Fruit fly (Drosophila melanogaster) whole organism, embryonic: Measurements from ENCODE around the gene Cap-D2.

Experiments used
- Adf1 ChIP-seq: fragments of 200-800 bp; sonication (Bioruptor generic); IDR thresholded peaks from 2 replicates; pipeline ENCODE4 v1.3.6; 2022; ENCODE audit warnings: missing biosample characterization, missing genetic modification characterization
- CG10543 ChIP-seq: fragments of 200-800 bp; sonication (Bioruptor generic); optimal IDR thresholded peaks from 3 replicates; lab custom pipeline; 2017; ENCODE audit warnings: missing biosample characterization, mild to moderate bottlenecking, missing genetic modification characterization, moderate library complexity
- CG11247 ChIP-seq: fragments of 200-800 bp; sonication (Bioruptor generic); IDR thresholded peaks from 2 replicates; pipeline ENCODE4 v1.3.6; 2022; ENCODE audit warnings: missing biosample characterization, missing genetic modification characterization
- CG13287 ChIP-seq: fragments of 200-800 bp; sonication (Bioruptor generic); IDR thresholded peaks from 2 replicates; pipeline ENCODE4 v1.3.6; 2022; ENCODE audit warnings: missing biosample characterization, missing genetic modification characterization; ENCODE audit not compliant: partially characterized antibody
- CG14050 ChIP-seq: fragments of 200-800 bp; sonication (Bioruptor generic); IDR thresholded peaks from 3 replicates; pipeline ENCODE4 v1.3.6; 2022; ENCODE audit warnings: missing biosample characterization, missing genetic modification characterization
- CG15011 ChIP-seq: fragments of 200-800 bp; sonication (Bioruptor generic); optimal IDR thresholded peaks from 3 replicates; lab custom pipeline; 2018; ENCODE audit warnings: missing biosample characterization, mild to moderate bottlenecking, missing genetic modification characterization
- CG15514 ChIP-seq: fragments of 200-800 bp; sonication (Bioruptor generic); optimal IDR thresholded peaks from 3 replicates; lab custom pipeline; 2017; ENCODE audit warnings: missing biosample characterization, missing genetic modification characterization, mild to moderate bottlenecking, moderate library complexity, missing genetic modification reagents
- CG16813 ChIP-seq: fragments of 200-800 bp; sonication (Bioruptor generic); IDR thresholded peaks from 3 replicates; pipeline ENCODE4 v1.3.6; 2022; ENCODE audit warnings: missing biosample characterization, missing genetic modification characterization; ENCODE audit not compliant: partially characterized antibody
- CG2120 ChIP-seq: fragments of 200-800 bp; sonication (Bioruptor generic); optimal IDR thresholded peaks from 3 replicates; lab custom pipeline; 2016; ENCODE audit warnings: missing biosample characterization, missing genetic modification characterization
- CG2712 ChIP-seq: fragments of 200-800 bp; optimal IDR thresholded peaks from 3 replicates; lab custom pipeline; 2019; ENCODE audit warnings: missing biosample characterization, mild to moderate bottlenecking, missing genetic modification characterization, moderate library complexity
- CG2875 ChIP-seq: fragments of 200-800 bp; sonication (Bioruptor generic); optimal IDR thresholded peaks from 2 replicates; lab custom pipeline; 2017; ENCODE audit warnings: missing biosample characterization, mild to moderate bottlenecking, missing genetic modification characterization, missing genetic modification reagents
- CG34376 ChIP-seq: fragments of 200-800 bp; sonication (Bioruptor generic); optimal IDR thresholded peaks from 2 replicates; lab custom pipeline; 2018; ENCODE audit warnings: missing biosample characterization, mild to moderate bottlenecking, missing genetic modification characterization
- CG3838 ChIP-seq: fragments of 200-800 bp; sonication (Bioruptor generic); optimal IDR thresholded peaks from 3 replicates; lab custom pipeline; 2016; ENCODE audit warnings: missing biosample characterization, missing genetic modification characterization
- CG4617 ChIP-seq: fragments of 200-800 bp; sonication (Bioruptor generic); optimal IDR thresholded peaks from 3 replicates; lab custom pipeline; 2016; ENCODE audit warnings: missing biosample characterization, missing genetic modification characterization, borderline replicate concordance
- CG4707 ChIP-seq: fragments of 200-800 bp; sonication (Bioruptor generic); optimal IDR thresholded peaks from 2 replicates; lab custom pipeline; 2018; ENCODE audit warnings: missing biosample characterization, mild to moderate bottlenecking, missing genetic modification characterization, moderate library complexity
- CG4730 ChIP-seq: fragments of 200-800 bp; sonication (Bioruptor generic); IDR thresholded peaks from 2 replicates; pipeline ENCODE4 v1.3.6; 2022; ENCODE audit warnings: missing biosample characterization, missing genetic modification characterization
- CG6683 ChIP-seq: fragments of 200-800 bp; sonication (Bioruptor generic); optimal IDR thresholded peaks from 2 replicates; lab custom pipeline; 2017; ENCODE audit warnings: missing biosample characterization, mild to moderate bottlenecking, missing genetic modification characterization, missing genetic modification reagents
- CG8478 ChIP-seq: fragments of >200 bp; optimal IDR thresholded peaks from 2 replicates; lab custom pipeline; 2018
- CG9215 ChIP-seq: fragments of 200-800 bp; sonication (Bioruptor generic); IDR thresholded peaks from 2 replicates; pipeline ENCODE4 v1.3.6; 2022; ENCODE audit warnings: missing biosample characterization, missing genetic modification characterization
- CG9797 ChIP-seq: fragments of 200-800 bp; sonication (Bioruptor generic); optimal IDR thresholded peaks from 3 replicates; lab custom pipeline; 2018; ENCODE audit warnings: missing biosample characterization, mild to moderate bottlenecking, missing genetic modification characterization
- Dek ChIP-seq: fragments of 200-800 bp; sonication (Bioruptor generic); optimal IDR thresholded peaks from 3 replicates; lab custom pipeline; 2019; ENCODE audit warnings: missing biosample characterization, mild to moderate bottlenecking, missing genetic modification characterization, moderate library complexity
- Dip2 ChIP-seq: fragments of 200-800 bp; sonication (Bioruptor generic); IDR thresholded peaks from 2 replicates; pipeline ENCODE4 v1.3.6; 2022; ENCODE audit warnings: missing biosample characterization, missing genetic modification characterization
- Elba2 ChIP-seq: fragments of 200-800 bp; sonication (Bioruptor generic); optimal IDR thresholded peaks from 3 replicates; lab custom pipeline; 2016; ENCODE audit warnings: missing biosample characterization, missing genetic modification characterization
- Hand ChIP-seq: fragments of 200-800 bp; sonication (Bioruptor generic); optimal IDR thresholded peaks from 2 replicates; lab custom pipeline; 2017; ENCODE audit warnings: mild to moderate bottlenecking, missing biosample characterization, missing genetic modification reagents, missing genetic modification characterization
- HmgD ChIP-seq: fragments of 200-800 bp; sonication (Bioruptor generic); optimal IDR thresholded peaks from 3 replicates; lab custom pipeline; 2016; ENCODE audit warnings: missing biosample characterization, missing genetic modification characterization
- NFAT ChIP-seq: fragments of 200-800 bp; sonication (Bioruptor generic); IDR thresholded peaks from 2 replicates; pipeline ENCODE4 v1.3.6; 2022; ENCODE audit warnings: missing biosample characterization, missing genetic modification characterization
- Nf-YA ChIP-seq: fragments of 200-800 bp; sonication (Bioruptor generic); IDR thresholded peaks from 2 replicates; pipeline ENCODE4 v1.3.6; 2022; ENCODE audit warnings: missing biosample characterization, missing genetic modification characterization
- Nf-YC ChIP-seq: fragments of 200-800 bp; optimal IDR thresholded peaks from 3 replicates; lab custom pipeline; 2019; ENCODE audit warnings: missing biosample characterization, mild to moderate bottlenecking, missing genetic modification characterization, moderate library complexity
- Opbp ChIP-seq: fragments of 200-800 bp; sonication (Bioruptor generic); IDR thresholded peaks from 3 replicates; pipeline ENCODE4 v1.3.6; 2022; ENCODE audit warnings: missing biosample characterization, missing genetic modification characterization; ENCODE audit not compliant: partially characterized antibody
- Optix ChIP-seq: fragments of 200-800 bp; sonication (Bioruptor generic); IDR thresholded peaks from 3 replicates; pipeline ENCODE4 v1.3.6; 2022; ENCODE audit warnings: missing biosample characterization, missing genetic modification characterization
- br ChIP-seq: fragments of >200 bp; optimal IDR thresholded peaks from 2 replicates; lab custom pipeline; 2017
- cg ChIP-seq: fragments of 200-800 bp; sonication (Bioruptor generic); optimal IDR thresholded peaks from 3 replicates; lab custom pipeline; 2019; ENCODE audit warnings: missing biosample characterization, mild to moderate bottlenecking, missing genetic modification characterization, moderate library complexity
- chn ChIP-seq: fragments of 200-800 bp; sonication (Bioruptor generic); optimal IDR thresholded peaks from 2 replicates; lab custom pipeline; 2016; ENCODE audit warnings: missing biosample characterization, missing genetic modification characterization
- dmrt11E ChIP-seq: fragments of 200-800 bp; sonication (Bioruptor generic); optimal IDR thresholded peaks from 3 replicates; lab custom pipeline; 2018; ENCODE audit warnings: missing biosample characterization, mild to moderate bottlenecking, missing genetic modification characterization, moderate library complexity
- ewg ChIP-seq: fragments of 200-800 bp; sonication (Bioruptor generic); optimal IDR thresholded peaks from 3 replicates; lab custom pipeline; 2017; ENCODE audit warnings: mild to moderate bottlenecking, missing biosample characterization, missing genetic modification reagents, missing genetic modification characterization
- eyg ChIP-seq: fragments of 200-800 bp; sonication (Bioruptor generic); optimal IDR thresholded peaks from 3 replicates; lab custom pipeline; 2016; ENCODE audit warnings: missing biosample characterization, missing genetic modification characterization
- fd3F ChIP-seq: fragments of 200-800 bp; sonication (Bioruptor generic); optimal IDR thresholded peaks from 2 replicates; lab custom pipeline; 2018; ENCODE audit warnings: missing biosample characterization, mild to moderate bottlenecking, missing genetic modification characterization, moderate library complexity
- grn ChIP-seq: fragments of 200-800 bp; sonication (Bioruptor generic); optimal IDR thresholded peaks from 3 replicates; lab custom pipeline; 2017; ENCODE audit warnings: missing biosample characterization, missing genetic modification characterization
- ham ChIP-seq: fragments of 200-800 bp; sonication (Bioruptor generic); IDR thresholded peaks from 2 replicates; pipeline ENCODE4 v1.3.6; 2022; ENCODE audit warnings: missing biosample characterization, missing genetic modification characterization
- insv ChIP-seq, 2 experiments: fragments of 200-800 bp; sonication (Bioruptor generic); optimal IDR thresholded peaks; 3 replicates each; lab custom pipeline; 2016 to 2018; ENCODE audit warnings: missing biosample characterization in 2 of 2, missing genetic modification characterization in 2 of 2
- kah ChIP-seq: fragments of 200-800 bp; sonication (Bioruptor generic); optimal IDR thresholded peaks from 2 replicates; lab custom pipeline; 2018; ENCODE audit warnings: missing biosample characterization, mild to moderate bottlenecking, missing genetic modification characterization
- slou ChIP-seq: fragments of 200-800 bp; sonication (Bioruptor generic); optimal IDR thresholded peaks from 3 replicates; lab custom pipeline; 2016; ENCODE audit warnings: missing biosample characterization, missing genetic modification characterization
- stwl ChIP-seq: fragments of 200-800 bp; sonication (Bioruptor generic); optimal IDR thresholded peaks from 3 replicates; lab custom pipeline; 2018; ENCODE audit warnings: missing biosample characterization, mild to moderate bottlenecking, missing genetic modification characterization, moderate library complexity
- sug ChIP-seq: fragments of 200-800 bp; optimal IDR thresholded peaks from 2 replicates; lab custom pipeline; 2019; ENCODE audit warnings: missing biosample characterization, mild to moderate bottlenecking, missing genetic modification characterization, moderate library complexity
- tgo ChIP-seq: fragments of 200-800 bp; sonication (Bioruptor generic); IDR thresholded peaks from 3 replicates; pipeline ENCODE4 v1.3.6; 2022; ENCODE audit warnings: missing biosample characterization, missing genetic modification characterization
- yki ChIP-seq: fragments of >200 bp; optimal IDR thresholded peaks from 3 replicates; lab custom pipeline; 2018

Gene Cap-D2

dm6 chr3R:29690960-29691527 is 15.6 kb downstream of the Cap-D2 start (continued):
- peak; percentile 79 for TF ChIP-seq Elba2 (GFP tag; lab: Kevin White, UChicago)
- no peak for TF ChIP-seq CG10543 (GFP tag; lab: Kevin White, UChicago)
- no peak for TF ChIP-seq NFAT (GFP tag; lab: Robert Waterston, UW)
- no peak for TF ChIP-seq fd3F (GFP tag; lab: Kevin White, UChicago)
- no peak for TF ChIP-seq CG6683 (GFP tag; lab: Kevin White, UChicago)
- TF ChIP-seq CG15514: no peak
- peak; percentile 69 for TF ChIP-seq yki (lab: Kevin White, UChicago)
- no peak for TF ChIP-seq CG9797 (GFP tag; lab: Kevin White, UChicago)
- no peak for TF ChIP-seq CG14050 (GFP tag; lab: Robert Waterston, UW)
- 0 out of 3 replicates have a peak, but pooled peaks have one; percentile 34 for TF ChIP-seq CG16813 (GFP tag; lab: Robert Waterston, UW)
- peak; percentile 90 for TF ChIP-seq ewg (GFP tag; lab: Kevin White, UChicago)
- TF ChIP-seq CG15011 (GFP tag; lab: Kevin White, UChicago): no peak
- no peak for TF ChIP-seq Opbp (GFP tag; lab: Robert Waterston, UW)
- no peak for TF ChIP-seq insv (GFP tag; optimal IDR thresholded peaks at IDR 0.05; lab: Kevin White, UChicago)
- no peak for TF ChIP-seq sug
- no peak for TF ChIP-seq tgo (GFP tag; lab: Robert Waterston, UW)
- TF ChIP-seq Dek (tag; lab: Kevin White, UChicago): no peak
- TF ChIP-seq Nf-YA (GFP tag; lab: Robert Waterston, UW): 0 out of 2 replicates have a peak, but pooled peaks have one; percentile 37
- peak; percentile 20; the same call in 1 of the 2 replicates for TF ChIP-seq Adf1 (GFP tag; lab: Robert Waterston, UW)
- no peak for TF ChIP-seq CG9215
- no peak for TF ChIP-seq Dip2 (GFP tag; lab: Robert Waterston, UW)
- TF ChIP-seq CG11247 (GFP tag; lab: Robert Waterston, UW): no peak
- no peak for TF ChIP-seq slou (GFP tag; lab: Kevin White, UChicago)
- no peak for TF ChIP-seq dmrt11E (tag; lab: Kevin White, UChicago)
- TF ChIP-seq eyg: no peak
- no peak for TF ChIP-seq CG34376 (GFP tag; lab: Kevin White, UChicago)
- TF ChIP-seq ham (GFP tag; lab: Robert Waterston, UW): no peak
- TF ChIP-seq stwl (tag; lab: Kevin White, UChicago): no peak
- TF ChIP-seq cg (GFP tag; lab: Kevin White, UChicago): peak; percentile 78
- TF ChIP-seq CG8478 (lab: Kevin White, UChicago): peak; percentile 4
- no peak for TF ChIP-seq CG4707 (GFP tag; lab: Kevin White, UChicago)
- TF ChIP-seq Optix (GFP tag; lab: Robert Waterston, UW): no peak
- no peak for TF ChIP-seq CG2120 (GFP tag; lab: Kevin White, UChicago)
- TF ChIP-seq CG4617 (GFP tag; lab: Kevin White, UChicago): no peak
- no peak for TF ChIP-seq br
- no peak for TF ChIP-seq kah (GFP tag; lab: Kevin White, UChicago)
- TF ChIP-seq grn: no peak
- TF ChIP-seq HmgD (GFP tag; lab: Kevin White, UChicago): no peak
- no peak for TF ChIP-seq CG2875
- TF ChIP-seq CG4730 (GFP tag; lab: Robert Waterston, UW): no peak
- no peak for TF ChIP-seq CG13287 (GFP tag; lab: Robert Waterston, UW)
- no peak for TF ChIP-seq CG2712 (tag; lab: Kevin White, UChicago)
- TF ChIP-seq chn (GFP tag; lab: Kevin White, UChicago): no peak
- no peak for TF ChIP-seq CG3838
- TF ChIP-seq Nf-YC (tag; lab: Kevin White, UChicago): peak; percentile 95
- TF ChIP-seq Hand (GFP tag; lab: Kevin White, UChicago): no peak
